Worm (Caenorhabditis elegans): ENCODE results near the gene set-5.
A peak's percentile ranks its signal among the peaks of the same experiment; 100 is the strongest.

set-5 gene

DNA sequence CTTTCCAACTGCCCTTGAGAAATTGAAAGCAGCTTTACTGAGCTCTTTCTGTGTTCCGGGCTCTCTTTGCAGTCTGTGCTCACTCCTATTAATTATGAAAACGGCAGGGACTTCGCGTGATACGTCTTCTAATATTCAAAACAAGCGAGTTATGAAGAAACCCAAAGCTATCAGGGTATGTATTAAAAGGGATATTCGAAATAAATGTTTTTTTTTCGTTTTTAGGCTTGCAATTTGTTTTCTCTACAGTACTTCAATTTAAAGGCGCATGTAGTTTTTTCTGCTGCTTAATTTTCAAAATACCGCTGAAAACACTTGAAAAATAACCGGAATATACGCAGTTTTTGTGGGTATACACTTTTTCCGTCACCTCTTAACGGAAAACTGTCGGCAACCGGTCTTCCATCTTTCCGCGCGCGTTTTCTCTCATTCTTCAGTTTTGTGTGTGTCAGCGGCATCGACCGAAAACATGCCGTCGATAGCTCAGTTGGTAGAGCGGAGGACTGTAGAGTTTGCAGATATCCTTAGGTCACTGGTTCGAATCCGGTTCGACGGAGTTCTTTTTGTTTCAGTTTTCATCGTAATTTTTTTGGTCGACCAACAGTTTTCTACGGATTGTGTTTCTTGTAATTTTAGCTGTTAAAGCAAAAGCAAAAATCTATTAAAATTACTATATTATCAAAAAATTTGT, 9.6 kb upstream of the set-5 start, which contains the start of gene gasr-8:
Gene gasr-8, plus strand, starts transcription at position 51 of the 691 bp plus-strand sequence.
- no peak for TF ChIP-seq Y22D7AL.16 (tag; optimal IDR thresholded peaks at IDR 0.05)
- TF ChIP-seq fax-1 (tag; optimal IDR thresholded peaks at IDR 0.05), result peak; percentile 15
- no peak for TF ChIP-seq ceh-45 (GFP tag; IDR thresholded peaks at IDR 0.05)
- TF ChIP-seq ceh-14 (tag; optimal IDR thresholded peaks at IDR 0.05), result no peak
- TF ChIP-seq pha-2 (tag; optimal IDR thresholded peaks at IDR 0.05), result no peak
- no peak for TF ChIP-seq lin-11 (tag; optimal IDR thresholded peaks at IDR 0.05)
- peak; percentile 3 for TF ChIP-seq ztf-16 (tag; optimal IDR thresholded peaks at IDR 0.05)
- no peak for TF ChIP-seq ceh-34 (tag; optimal IDR thresholded peaks at IDR 0.05)
- no peak for TF ChIP-seq syd-9 (tag; optimal IDR thresholded peaks at IDR 0.05)
- TF ChIP-seq che-1 (tag; optimal IDR thresholded peaks at IDR 0.05), result peak; percentile 57
- TF ChIP-seq unc-55 (GFP tag; optimal IDR thresholded peaks at IDR 0.05), result no peak
- TF ChIP-seq C38D4.7 (GFP tag; optimal IDR thresholded peaks at IDR 0.05), result peak; percentile 22
- TF ChIP-seq ama-1 (optimal IDR thresholded peaks at IDR 0.05), result no peak
- no peak for TF ChIP-seq hlh-30 (tag; optimal IDR thresholded peaks at IDR 0.05; ENCODE audit: insufficient read depth)
- TF ChIP-seq unc-86 (tag; optimal IDR thresholded peaks at IDR 0.05), result no peak
- no peak for TF ChIP-seq ttx-3 (tag; optimal IDR thresholded peaks at IDR 0.05)
- peak; percentile 36 for TF ChIP-seq hlh-15 (tag; optimal IDR thresholded peaks at IDR 0.05)
- TF ChIP-seq nhr-11 (tag; optimal IDR thresholded peaks at IDR 0.05), result no peak
- TF ChIP-seq hlh-6 (tag; optimal IDR thresholded peaks at IDR 0.05), result no peak
- TF ChIP-seq nfya-1 (tag; optimal IDR thresholded peaks at IDR 0.05), result peak; percentile 4
- peak; percentile 57 for TF ChIP-seq elt-2 (tag; optimal IDR thresholded peaks at IDR 0.05)
- no peak for TF ChIP-seq elt-4 (tag; optimal IDR thresholded peaks at IDR 0.05)
- TF ChIP-seq ceh-19 (GFP tag; optimal IDR thresholded peaks at IDR 0.05), result peak; percentile 33
- no peak for TF ChIP-seq pag-3 (tag; optimal IDR thresholded peaks at IDR 0.05; ENCODE audit: borderline replicate concordance)
- peak; percentile 20 for TF ChIP-seq ceh-6 (GFP tag; optimal IDR thresholded peaks at IDR 0.05)
- TF ChIP-seq gmeb-2 (tag; optimal IDR thresholded peaks at IDR 0.05), result peak; percentile 57
- TF ChIP-seq T23F11.4 (GFP tag; optimal IDR thresholded peaks at IDR 0.05), result no peak
- TF ChIP-seq zip-5 (tag; optimal IDR thresholded peaks at IDR 0.05), result no peak
- TF ChIP-seq tbx-2 (tag; optimal IDR thresholded peaks at IDR 0.05), result no peak
- TF ChIP-seq C08G9.2 (tag; optimal IDR thresholded peaks at IDR 0.05), result peak; percentile 24
- peak; percentile 49 for TF ChIP-seq dmd-4 (tag; optimal IDR thresholded peaks at IDR 0.05; ENCODE audit: borderline replicate concordance)
- 0 out of 2 replicates have a peak, but pooled peaks have one; percentile 18 for TF ChIP-seq unc-3 (GFP tag; conservative IDR thresholded peaks at IDR 0.05)
- TF ChIP-seq unc-3 (tag; optimal IDR thresholded peaks at IDR 0.05), result no peak
- peak; percentile 9 for TF ChIP-seq sox-4 (tag; optimal IDR thresholded peaks at IDR 0.05)
- TF ChIP-seq lim-6 (tag; optimal IDR thresholded peaks at IDR 0.05), result no peak
- TF ChIP-seq fkh-10 (GFP tag; optimal IDR thresholded peaks at IDR 0.05), result no peak
- TF ChIP-seq nhr-232 (tag; optimal IDR thresholded peaks at IDR 0.05), result no peak
- peak; percentile 48 for TF ChIP-seq pat-9 (tag; optimal IDR thresholded peaks at IDR 0.05)
- TF ChIP-seq ceh-48 (tag; optimal IDR thresholded peaks at IDR 0.05), result peak; percentile 15
- peak; percentile 13 for TF ChIP-seq K02D7.2 (tag; optimal IDR thresholded peaks at IDR 0.05)

- TF ChIP-seq unc-55 (GFP tag; optimal IDR thresholded peaks at IDR 0.05), result peak; percentile 44
- TF ChIP-seq fkh-6 (tag; optimal IDR thresholded peaks at IDR 0.05), result no peak
- TF ChIP-seq ceh-18 (tag; optimal IDR thresholded peaks at IDR 0.05), result peak; percentile 30
These were observed 3.1 kb upstream of the set-5 start for ce11 chrV:14695713-14696112.
